Fruit fly (Drosophila melanogaster) whole organism, embryonic: ENCODE measurements around the gene Mks1.

Source experiments
- Adf1 ChIP-seq: fragments of 200-800 bp; sonication (Bioruptor generic); IDR thresholded peaks from 2 replicates; pipeline ENCODE4 v1.3.6; 2022; ENCODE audit warnings: missing biosample characterization, missing genetic modification characterization
- BtbVII ChIP-seq: fragments of 200-800 bp; sonication (Bioruptor generic); optimal IDR thresholded peaks from 3 replicates; lab custom pipeline; 2017; ENCODE audit warnings: missing biosample characterization, mild to moderate bottlenecking, missing genetic modification characterization
- CG10209 ChIP-seq: fragments of 200-800 bp; sonication (Bioruptor generic); optimal IDR thresholded peaks from 3 replicates; lab custom pipeline; 2017; ENCODE audit warnings: missing biosample characterization, mild to moderate bottlenecking, missing genetic modification characterization, missing genetic modification reagents
- CG10274 ChIP-seq: fragments of 200-800 bp; sonication (Bioruptor generic); optimal IDR thresholded peaks from 3 replicates; lab custom pipeline; 2017; ENCODE audit warnings: missing biosample characterization, mild to moderate bottlenecking, missing genetic modification characterization
- CG10565 ChIP-seq: fragments of 200-800 bp; sonication (Bioruptor generic); optimal IDR thresholded peaks from 3 replicates; lab custom pipeline; 2016; ENCODE audit warnings: missing biosample characterization, mild to moderate bottlenecking, missing genetic modification characterization
- CG13123 ChIP-seq: fragments of 200-800 bp; sonication (Bioruptor generic); optimal IDR thresholded peaks from 2 replicates; lab custom pipeline; 2016; ENCODE audit warnings: missing biosample characterization, missing genetic modification characterization
- CG13287 ChIP-seq: fragments of 200-800 bp; sonication (Bioruptor generic); IDR thresholded peaks from 2 replicates; pipeline ENCODE4 v1.3.6; 2022; ENCODE audit warnings: missing biosample characterization, missing genetic modification characterization; ENCODE audit not compliant: partially characterized antibody
- CG14667 ChIP-seq: fragments of 200-800 bp; sonication (Bioruptor generic); IDR thresholded peaks from 2 replicates; pipeline ENCODE4 v1.3.6; 2022; ENCODE audit warnings: missing biosample characterization, missing genetic modification characterization
- CG14965 ChIP-seq: fragments of 200-800 bp; sonication (Bioruptor generic); optimal IDR thresholded peaks from 2 replicates; lab custom pipeline; 2016; ENCODE audit warnings: missing biosample characterization, missing genetic modification characterization, borderline replicate concordance
- CG15269 ChIP-seq: fragments of 200-800 bp; sonication (Bioruptor generic); optimal IDR thresholded peaks from 2 replicates; lab custom pipeline; 2018; ENCODE audit warnings: missing biosample characterization, mild to moderate bottlenecking, missing genetic modification characterization, moderate library complexity
- CG1603 ChIP-seq: fragments of 200-800 bp; sonication (Bioruptor generic); optimal IDR thresholded peaks from 2 replicates; lab custom pipeline; 2019; ENCODE audit warnings: missing biosample characterization, mild to moderate bottlenecking, missing genetic modification characterization, moderate library complexity
- CG16863 ChIP-seq: fragments of 200-800 bp; sonication (Bioruptor generic); optimal IDR thresholded peaks from 3 replicates; lab custom pipeline; 2016; ENCODE audit warnings: missing biosample characterization, missing genetic modification characterization
- CG17359 ChIP-seq: fragments of 200-800 bp; sonication (Bioruptor generic); optimal IDR thresholded peaks from 3 replicates; lab custom pipeline; 2018; ENCODE audit warnings: missing biosample characterization, mild to moderate bottlenecking, missing genetic modification characterization, moderate library complexity
- CG17361 ChIP-seq: fragments of 200-800 bp; sonication (Bioruptor generic); IDR thresholded peaks from 3 replicates; pipeline ENCODE4 v1.3.6; 2022; ENCODE audit warnings: missing biosample characterization, missing genetic modification characterization
- CG17568 ChIP-seq: fragments of 200-800 bp; sonication (Bioruptor generic); optimal IDR thresholded peaks from 2 replicates; lab custom pipeline; 2018; ENCODE audit warnings: missing biosample characterization, mild to moderate bottlenecking, missing genetic modification characterization, moderate library complexity
- CG17829 ChIP-seq: fragments of 200-800 bp; optimal IDR thresholded peaks from 2 replicates; lab custom pipeline; 2019; ENCODE audit warnings: missing biosample characterization, mild to moderate bottlenecking, missing genetic modification characterization, moderate library complexity
- CG18476 ChIP-seq: fragments of 200-800 bp; sonication (Bioruptor generic); optimal IDR thresholded peaks from 2 replicates; lab custom pipeline; 2016; ENCODE audit warnings: missing biosample characterization, mild to moderate bottlenecking, missing genetic modification characterization
- CG31388 ChIP-seq: fragments of 200-800 bp; sonication (Bioruptor generic); optimal IDR thresholded peaks from 2 replicates; lab custom pipeline; 2016; ENCODE audit warnings: missing biosample characterization, missing genetic modification characterization
- CG33213 ChIP-seq: fragments of 200-800 bp; sonication (Bioruptor generic); optimal IDR thresholded peaks from 3 replicates; lab custom pipeline; 2016; ENCODE audit warnings: missing biosample characterization, missing genetic modification characterization
- CG3847 ChIP-seq: fragments of 200-800 bp; sonication (Bioruptor generic); IDR thresholded peaks from 2 replicates; pipeline ENCODE4 v1.3.6; 2022; ENCODE audit warnings: missing biosample characterization, missing genetic modification characterization
- CG4707 ChIP-seq: fragments of 200-800 bp; sonication (Bioruptor generic); optimal IDR thresholded peaks from 2 replicates; lab custom pipeline; 2018; ENCODE audit warnings: missing biosample characterization, mild to moderate bottlenecking, missing genetic modification characterization, moderate library complexity
- CG4854 ChIP-seq: fragments of 200-800 bp; sonication (Bioruptor generic); optimal IDR thresholded peaks from 2 replicates; lab custom pipeline; 2016; ENCODE audit warnings: missing biosample characterization, missing genetic modification characterization, inconsistent platforms
- CG6689 ChIP-seq: fragments of 200-800 bp; sonication (Bioruptor generic); IDR thresholded peaks from 2 replicates; pipeline ENCODE4 v1.3.6; 2022; ENCODE audit warnings: missing biosample characterization, missing genetic modification characterization
- CG7556 ChIP-seq: fragments of 200-800 bp; sonication (Bioruptor generic); optimal IDR thresholded peaks from 2 replicates; lab custom pipeline; 2017; ENCODE audit warnings: missing biosample characterization, mild to moderate bottlenecking, missing genetic modification characterization
- CG7786 ChIP-seq: fragments of 200-800 bp; sonication (Bioruptor generic); optimal IDR thresholded peaks from 2 replicates; lab custom pipeline; 2016; ENCODE audit warnings: missing biosample characterization, missing genetic modification characterization
- CG7839 ChIP-seq: fragments of 200-800 bp; sonication (Bioruptor generic); optimal IDR thresholded peaks from 3 replicates; lab custom pipeline; 2018; ENCODE audit warnings: missing biosample characterization, mild to moderate bottlenecking, missing genetic modification characterization, moderate library complexity
- CG7963 ChIP-seq: fragments of 200-800 bp; sonication (Bioruptor generic); IDR thresholded peaks from 3 replicates; pipeline ENCODE4 v1.3.6; 2022; ENCODE audit warnings: missing biosample characterization, missing genetic modification characterization; ENCODE audit not compliant: partially characterized antibody
- CG7987 ChIP-seq: fragments of 200-800 bp; sonication (Bioruptor generic); optimal IDR thresholded peaks from 2 replicates; lab custom pipeline; 2018; ENCODE audit warnings: missing biosample characterization, mild to moderate bottlenecking, missing genetic modification characterization, moderate library complexity
- CG9876 ChIP-seq: fragments of 200-800 bp; sonication (Bioruptor generic); optimal IDR thresholded peaks from 2 replicates; lab custom pipeline; 2016; ENCODE audit warnings: missing biosample characterization, missing genetic modification characterization
- CkIIα-i1 ChIP-seq: fragments of 200-800 bp; sonication (Bioruptor generic); IDR thresholded peaks from 2 replicates; pipeline ENCODE4 v1.3.6; 2022; ENCODE audit warnings: missing biosample characterization, missing genetic modification characterization
- D19A ChIP-seq: fragments of 200-800 bp; optimal IDR thresholded peaks from 3 replicates; lab custom pipeline; 2019; ENCODE audit warnings: missing biosample characterization, mild to moderate bottlenecking, missing genetic modification characterization, moderate library complexity
- Deaf1 ChIP-seq: fragments of 200-800 bp; optimal IDR thresholded peaks from 3 replicates; lab custom pipeline; 2019; ENCODE audit warnings: missing biosample characterization, mild to moderate bottlenecking, missing genetic modification characterization, moderate library complexity
- Gug ChIP-seq: fragments of 200-800 bp; sonication (Bioruptor generic); IDR thresholded peaks from 4 replicates; pipeline ENCODE4 v1.3.6; 2022; ENCODE audit warnings: missing biosample characterization, missing genetic modification characterization
- H15 ChIP-seq: fragments of 200-800 bp; sonication (Bioruptor generic); IDR thresholded peaks from 3 replicates; pipeline ENCODE4 v1.3.6; 2022; ENCODE audit warnings: missing biosample characterization, missing genetic modification characterization
- Jarid2 ChIP-seq: fragments of 200-800 bp; sonication (Bioruptor generic); optimal IDR thresholded peaks from 3 replicates; lab custom pipeline; 2017; ENCODE audit warnings: mild to moderate bottlenecking, missing biosample characterization, missing genetic modification reagents, missing genetic modification characterization
- Nf-YC ChIP-seq: fragments of 200-800 bp; optimal IDR thresholded peaks from 3 replicates; lab custom pipeline; 2019; ENCODE audit warnings: missing biosample characterization, mild to moderate bottlenecking, missing genetic modification characterization, moderate library complexity
- Six4 ChIP-seq: fragments of 200-800 bp; sonication (Bioruptor generic); optimal IDR thresholded peaks from 2 replicates; lab custom pipeline; 2016; ENCODE audit warnings: missing biosample characterization, missing genetic modification characterization
- ase ChIP-seq: fragments of 200-800 bp; sonication (Bioruptor generic); IDR thresholded peaks from 3 replicates; pipeline ENCODE4 v1.3.6; 2022; ENCODE audit warnings: missing biosample characterization, missing genetic modification characterization
- cas ChIP-seq: fragments of 200-800 bp; sonication (Bioruptor generic); IDR thresholded peaks from 2 replicates; pipeline ENCODE4 v1.3.6; 2022; ENCODE audit warnings: missing biosample characterization, missing genetic modification characterization
- crol ChIP-seq: fragments of 200-800 bp; sonication (Bioruptor generic); IDR thresholded peaks from 2 replicates; pipeline ENCODE4 v1.3.6; 2022; ENCODE audit warnings: missing biosample characterization, missing genetic modification characterization
- fu2 ChIP-seq: fragments of 200-800 bp; sonication (Bioruptor generic); optimal IDR thresholded peaks from 2 replicates; lab custom pipeline; 2016; ENCODE audit warnings: missing biosample characterization, missing genetic modification characterization
- knrl ChIP-seq: fragments of 200-800 bp; sonication (Bioruptor generic); IDR thresholded peaks from 3 replicates; pipeline ENCODE4 v1.3.6; 2022; ENCODE audit warnings: missing biosample characterization, missing genetic modification characterization; ENCODE audit not compliant: partially characterized antibody
- lmd ChIP-seq: fragments of 200-800 bp; sonication (Bioruptor generic); IDR thresholded peaks from 2 replicates; pipeline ENCODE4 v1.3.6; 2022; ENCODE audit warnings: missing biosample characterization, missing genetic modification characterization
- oc ChIP-seq: fragments of 200-800 bp; sonication (Bioruptor generic); optimal IDR thresholded peaks from 2 replicates; lab custom pipeline; 2018; ENCODE audit warnings: missing biosample characterization, mild to moderate bottlenecking, missing genetic modification characterization, moderate library complexity
- peb ChIP-seq: fragments of 200-800 bp; sonication (Bioruptor generic); IDR thresholded peaks from 2 replicates; pipeline ENCODE4 v1.3.6; 2022; ENCODE audit warnings: missing biosample characterization, missing genetic modification characterization
- rib ChIP-seq: fragments of 200-800 bp; sonication (Bioruptor generic); IDR thresholded peaks from 2 replicates; pipeline ENCODE4 v1.3.6; 2022; ENCODE audit warnings: missing biosample characterization, missing genetic modification characterization
- sd ChIP-seq: fragments of 200-800 bp; sonication (Bioruptor generic); optimal IDR thresholded peaks from 3 replicates; lab custom pipeline; 2018; ENCODE audit warnings: missing biosample characterization, mild to moderate bottlenecking, missing genetic modification characterization, moderate library complexity
- sisA ChIP-seq: fragments of 200-800 bp; sonication (Bioruptor generic); IDR thresholded peaks from 2 replicates; pipeline ENCODE4 v1.3.6; 2022; ENCODE audit warnings: missing biosample characterization, missing genetic modification characterization
- sug ChIP-seq: fragments of 200-800 bp; optimal IDR thresholded peaks from 2 replicates; lab custom pipeline; 2019; ENCODE audit warnings: missing biosample characterization, mild to moderate bottlenecking, missing genetic modification characterization, moderate library complexity
- tup ChIP-seq: fragments of 200-800 bp; sonication (Bioruptor generic); optimal IDR thresholded peaks from 2 replicates; lab custom pipeline; 2016; ENCODE audit warnings: missing biosample characterization, mild to moderate bottlenecking, missing genetic modification characterization, moderate library complexity

Gene Mks1

DNA sequence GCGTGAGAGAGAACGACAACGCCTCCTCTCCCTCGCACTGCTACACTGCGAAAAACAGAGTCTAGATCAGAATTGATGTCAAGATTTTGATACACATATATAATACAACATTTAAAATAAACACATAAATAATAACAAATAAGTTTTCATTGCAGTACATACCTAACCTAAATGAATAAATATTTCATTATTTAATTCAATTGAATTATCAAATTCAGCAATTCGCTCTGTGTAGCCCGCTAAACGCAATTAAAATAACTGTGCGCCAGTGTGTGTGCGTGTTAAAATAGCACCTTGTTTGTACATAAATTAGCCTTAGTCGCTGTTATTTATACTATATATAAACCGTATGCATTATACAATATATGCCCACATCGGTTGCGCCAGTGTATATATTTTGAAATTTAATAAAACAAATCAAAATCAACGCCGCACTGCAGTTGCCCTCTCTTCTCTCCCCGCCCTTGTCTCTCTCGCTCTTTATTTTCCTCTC lies 24.1 kb downstream of the Mks1 start (continued):
- TF ChIP-seq CG7556 (GFP tag; lab: Kevin White, UChicago) (peak; percentile 95), tup (peak; percentile 77), BtbVII (GFP tag; lab: Kevin White, UChicago) (peak; percentile 94), CG18476 (GFP tag; lab: Kevin White, UChicago) (peak; percentile 85), CG16863 (GFP tag; lab: Kevin White, UChicago) (peak; percentile 46), CG17361 (GFP tag; lab: Robert Waterston, UW) (peak; percentile 95), CG4707 (GFP tag; lab: Kevin White, UChicago) (peak; percentile 62), CG14965 (GFP tag; lab: Kevin White, UChicago) (no peak), CG33213 (GFP tag; lab: Kevin White, UChicago) (no peak), CG14667 (GFP tag; lab: Robert Waterston, UW) (peak; percentile 89), CG7786 (GFP tag; lab: Kevin White, UChicago) (peak; percentile 19), CG4854 (GFP tag; lab: Kevin White, UChicago) (peak; percentile 78), CG15269 (tag; lab: Kevin White, UChicago) (peak; percentile 97), CG6689 (peak; percentile 93), CG17568 (peak; percentile 81), Six4 (GFP tag; lab: Kevin White, UChicago) (peak; percentile 83), cas (GFP tag; lab: Robert Waterston, UW) (peak; percentile 88), CkIIα-i1 (GFP tag; lab: Robert Waterston, UW) (peak; percentile 68; the same call in 1 of the 2 replicates), CG7963 (no peak), Deaf1 (tag; lab: Kevin White, UChicago) (peak; percentile 79), crol (GFP tag; lab: Robert Waterston, UW) (peak; percentile 61), CG10209 (GFP tag; lab: Kevin White, UChicago) (peak; percentile 94), Adf1 (GFP tag; lab: Robert Waterston, UW) (peak; percentile 75), CG10274 (GFP tag; lab: Kevin White, UChicago) (peak; percentile 80), CG17359 (tag; lab: Kevin White, UChicago) (peak; percentile 96), D19A (tag; lab: Kevin White, UChicago) (peak; percentile 89), CG10565 (GFP tag; lab: Kevin White, UChicago) (peak; percentile 57), CG7987 (peak; percentile 83), ase (GFP tag; lab: Robert Waterston, UW) (peak; percentile 90), peb (GFP tag; lab: Robert Waterston, UW) (peak; percentile 83), CG13123 (GFP tag; lab: Kevin White, UChicago) (peak; percentile 81), oc (tag; lab: Kevin White, UChicago) (peak; percentile 91), fu2 (GFP tag; lab: Kevin White, UChicago) (peak; percentile 55), CG3847 (GFP tag; lab: Robert Waterston, UW) (peak; percentile 97), Jarid2 (peak; percentile 71), Nf-YC (tag; lab: Kevin White, UChicago) (peak; percentile 87), Gug (GFP tag; lab: Robert Waterston, UW) (peak; percentile 82), rib (GFP tag; lab: Robert Waterston, UW) (peak; percentile 92; the same call in 1 of the 2 replicates), CG13287 (GFP tag; lab: Robert Waterston, UW) (no peak), lmd (GFP tag; lab: Robert Waterston, UW) (peak; percentile 96), CG7839 (tag; lab: Kevin White, UChicago) (peak; percentile 98), CG17829 (tag; lab: Kevin White, UChicago) (peak; percentile 93), CG31388 (GFP tag; lab: Kevin White, UChicago) (peak; percentile 72), CG9876 (GFP tag; lab: Kevin White, UChicago) (no peak), knrl (GFP tag; lab: Robert Waterston, UW) (no peak), sug (tag; lab: Kevin White, UChicago) (peak; percentile 94), CG1603 (tag; lab: Kevin White, UChicago) (peak; percentile 86), sisA (peak; percentile 94), H15 (GFP tag; lab: Robert Waterston, UW) (peak; percentile 87), sd (peak; percentile 96)
